Worm (Caenorhabditis elegans): ENCODE measurements around the gene F49H12.4.

- TF ChIP-seq him-1 (tag; optimal IDR thresholded peaks at IDR 0.05) (no peak), W03F9.2 (tag; optimal IDR thresholded peaks at IDR 0.05) (no peak)
Measured at ce11 chrX:2070418-2070996, 9.1 kb upstream of the F49H12.4 start, which contains the start of gene acl-4.
